Worm (Caenorhabditis elegans): ENCODE results near the gene srx-113.

Gene srx-113

DNA sequence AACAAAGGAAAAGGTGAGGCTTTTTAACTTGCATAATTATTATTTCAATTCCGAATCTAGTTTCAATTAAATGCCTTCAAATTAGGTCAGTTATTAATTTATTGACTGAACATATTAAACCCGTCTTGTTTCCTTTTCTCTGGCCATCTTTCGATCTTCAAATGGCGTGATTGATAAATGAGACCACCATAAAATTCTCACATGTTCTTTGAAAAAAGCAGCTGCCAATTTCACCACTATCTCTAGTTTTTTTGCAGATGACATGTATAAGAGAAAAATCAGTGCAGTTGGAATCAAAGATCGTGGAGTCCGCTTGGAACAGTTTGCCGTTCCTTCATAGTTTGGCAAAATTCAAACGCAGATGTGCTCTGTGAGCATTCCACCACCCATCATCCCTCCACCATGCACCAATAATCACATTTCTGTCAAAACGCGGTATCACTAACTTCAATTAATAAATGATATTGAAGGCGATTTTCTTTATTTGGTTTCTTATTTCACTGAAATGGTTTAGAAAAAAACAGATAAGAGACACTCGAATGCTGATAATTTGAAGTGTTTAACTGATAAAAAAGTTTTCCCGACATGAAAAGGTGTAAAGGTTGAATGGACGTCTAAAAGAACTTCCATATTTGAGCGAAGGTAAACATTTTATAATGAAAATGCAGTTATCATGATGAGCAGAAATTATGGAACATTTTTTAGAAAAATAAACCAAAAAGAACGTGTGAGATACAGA lies 6.0 kb upstream of the srx-113 start (continued):
- TF ChIP-seq mdl-1 (tag; optimal IDR thresholded peaks at IDR 0.05): no peak
- TF ChIP-seq sup-37 (GFP tag; optimal IDR thresholded peaks at IDR 0.05): no peak
- TF ChIP-seq ceh-90 (tag; optimal IDR thresholded peaks at IDR 0.05): no peak

DNA sequence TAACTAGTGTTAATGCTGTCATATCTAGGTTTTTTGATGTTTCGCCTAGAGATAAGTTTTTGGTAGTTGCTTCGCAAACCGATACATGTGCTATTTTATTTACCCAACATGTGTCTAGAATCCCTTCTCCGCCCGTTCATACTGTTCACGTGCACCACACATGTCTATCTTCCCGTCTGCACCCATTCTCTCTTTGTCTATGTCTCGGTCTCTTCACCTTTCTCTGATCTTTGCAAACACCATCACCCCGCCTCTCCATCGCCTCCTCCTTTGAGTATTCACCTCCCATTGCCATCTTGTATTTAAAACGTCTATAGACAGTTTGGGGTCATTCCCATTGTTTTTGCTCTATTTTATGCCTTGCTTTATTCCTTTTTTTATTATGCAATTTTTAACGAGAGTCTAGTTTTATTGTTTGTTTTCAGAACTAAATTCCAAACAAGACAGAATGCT lies 5.3 kb upstream of the srx-113 start, which contains the start of gene F56H9.2:
Gene F56H9.2 (plus strand): TSS at position 426 of the 453 bp plus-strand sequence.
- TF ChIP-seq pag-3 (tag; optimal IDR thresholded peaks at IDR 0.05; ENCODE audit: borderline replicate concordance, insufficient read depth): no peak
- no peak for TF ChIP-seq unc-62 (GFP tag; optimal IDR thresholded peaks at IDR 0.05)
- peak; percentile 66 to 72 for TF ChIP-seq egl-27 (tag; optimal IDR thresholded peaks at IDR 0.05)
- TF ChIP-seq nhr-76 (tag; optimal IDR thresholded peaks at IDR 0.05): no peak
- TF ChIP-seq alr-1 (tag; optimal IDR thresholded peaks at IDR 0.05; ENCODE audit: borderline replicate concordance): no peak
- TF ChIP-seq hlh-4 (tag; optimal IDR thresholded peaks at IDR 0.05): no peak
- TF ChIP-seq ceh-8 (GFP tag; optimal IDR thresholded peaks at IDR 0.05): no peak
- no peak for TF ChIP-seq nhr-11 (tag; optimal IDR thresholded peaks at IDR 0.05)
- TF ChIP-seq mdl-1 (tag; optimal IDR thresholded peaks at IDR 0.05): peak in 1 of 2 experiments; percentile 96
- TF ChIP-seq sox-4 (tag; optimal IDR thresholded peaks at IDR 0.05): no peak
- peak; percentile 96 for TF ChIP-seq lin-14 (GFP tag; optimal IDR thresholded peaks at IDR 0.05)
- TF ChIP-seq efl-1 (optimal IDR thresholded peaks at IDR 0.05): peak; percentile 44 to 46
- peak; percentile 14 to 92 for TF ChIP-seq efl-1 (GFP tag; optimal IDR thresholded peaks at IDR 0.05 in 1 of 2)
- TF ChIP-seq ztf-4 (tag; optimal IDR thresholded peaks at IDR 0.05): peak; percentile 4
- peak; percentile 61 for TF ChIP-seq xbp-1 (tag; optimal IDR thresholded peaks at IDR 0.05)
- TF ChIP-seq pqm-1 (tag; optimal IDR thresholded peaks at IDR 0.05): peak; percentile 42
- peak; percentile 26 for TF ChIP-seq mef-2 (tag; optimal IDR thresholded peaks at IDR 0.05)
- TF ChIP-seq lin-13 (GFP tag; optimal IDR thresholded peaks at IDR 0.05): peak; percentile 8
- TF ChIP-seq Y116A8C.19 (tag; optimal IDR thresholded peaks at IDR 0.05; ENCODE audit: borderline replicate concordance): no peak
- peak; percentile 72 for TF ChIP-seq mep-1 (tag; optimal IDR thresholded peaks at IDR 0.05)
- no peak for TF ChIP-seq ceh-88 (GFP tag; IDR thresholded peaks at IDR 0.05)
- TF ChIP-seq lsy-2 (tag; optimal IDR thresholded peaks at IDR 0.05): peak; percentile 53 to 77
- TF ChIP-seq pax-3 (tag; optimal IDR thresholded peaks at IDR 0.05): peak; percentile 83
- peak; percentile 24 for TF ChIP-seq sup-37 (GFP tag; optimal IDR thresholded peaks at IDR 0.05)
- TF ChIP-seq zag-1 (tag; optimal IDR thresholded peaks at IDR 0.05): no peak
- TF ChIP-seq tlp-1 (tag; optimal IDR thresholded peaks at IDR 0.05): no peak
- peak; percentile 98 for TF ChIP-seq nhr-85 (tag)
- TF ChIP-seq blmp-1 (tag; optimal IDR thresholded peaks at IDR 0.05): peak; percentile 76
- TF ChIP-seq unc-86 (tag; optimal IDR thresholded peaks at IDR 0.05): peak; percentile 46
- TF ChIP-seq irx-1 (tag; optimal IDR thresholded peaks at IDR 0.05): peak; percentile 59
- TF ChIP-seq nhr-84 (tag; optimal IDR thresholded peaks at IDR 0.05): no peak
- no peak for TF ChIP-seq efl-3 (GFP tag; optimal IDR thresholded peaks at IDR 0.05)
- peak; percentile 46 for TF ChIP-seq lir-3 (tag; optimal IDR thresholded peaks at IDR 0.05; ENCODE audit: poor library complexity)
- TF ChIP-seq C34B4.2 (tag; optimal IDR thresholded peaks at IDR 0.05): no peak
- TF ChIP-seq sptf-1 (tag; optimal IDR thresholded peaks at IDR 0.05): no peak
- TF ChIP-seq lin-39 (tag; optimal IDR thresholded peaks at IDR 0.05): peak; percentile 10
- no peak for TF ChIP-seq ceh-90 (tag; optimal IDR thresholded peaks at IDR 0.05)
- TF ChIP-seq nhr-71 (tag; optimal IDR thresholded peaks at IDR 0.05): peak; percentile 95
- TF ChIP-seq unc-30 (tag; optimal IDR thresholded peaks at IDR 0.05): no peak
- TF ChIP-seq ces-1 (GFP tag; optimal IDR thresholded peaks at IDR 0.05): no peak
- TF ChIP-seq fos-1 (tag; optimal IDR thresholded peaks at IDR 0.05): peak; percentile 13
- peak in 3 of 6 experiments; percentile 68 to 92 (median 70) for TF ChIP-seq elt-3 (tag; optimal IDR thresholded peaks at IDR 0.05)
- no peak for TF ChIP-seq fkh-4 (tag; optimal IDR thresholded peaks at IDR 0.05; ENCODE audit: borderline replicate concordance)
- TF ChIP-seq nhr-19 (GFP tag; conservative IDR thresholded peaks at IDR 0.05): peak; percentile 94
- no peak for TF ChIP-seq nhr-12 (tag; optimal IDR thresholded peaks at IDR 0.05)
- peak; percentile 36 for TF ChIP-seq ama-1 (optimal IDR thresholded peaks at IDR 0.05)
- TF ChIP-seq dpl-1 (GFP tag; optimal IDR thresholded peaks at IDR 0.05): peak; percentile 24 to 34 (median 29)
- no peak for TF ChIP-seq nhr-28 (tag; optimal IDR thresholded peaks at IDR 0.05)
- no peak for TF ChIP-seq mab-9 (GFP tag; IDR thresholded peaks at IDR 0.05)
